Worm (Caenorhabditis elegans): ENCODE measurements around the gene F31D5.7.

The F31D5.7 gene

ce11 chrII:4182364-4182763 is 28.8 kb upstream of the F31D5.7 start, which contains the start of gene R03H10.11:
TSS of gene R03H10.11 (plus strand) at chrII:4182664.
- TF ChIP-seq zip-11 (GFP tag; IDR thresholded peaks at IDR 0.05) (no peak), F10B5.3 (tag; optimal IDR thresholded peaks at IDR 0.05) (no peak), mes-2 (tag; optimal IDR thresholded peaks at IDR 0.05; ENCODE audit: poor library complexity, severe bottlenecking) (no peak), spr-3 (GFP tag; optimal IDR thresholded peaks at IDR 0.05) (no peak), ZK337.2 (GFP tag; IDR thresholded peaks at IDR 0.05) (no peak), ces-1 (GFP tag; optimal IDR thresholded peaks at IDR 0.05) (no peak), lin-1 (GFP tag; IDR thresholded peaks at IDR 0.05) (no peak), ZK546.5 (tag; optimal IDR thresholded peaks at IDR 0.05) (no peak), tag-97 (GFP tag; IDR thresholded peaks at IDR 0.05) (no peak), egl-27 (tag; optimal IDR thresholded peaks at IDR 0.05) (no peak), dmd-6 (GFP tag; IDR thresholded peaks at IDR 0.05) (no peak), zag-1 (tag; optimal IDR thresholded peaks at IDR 0.05) (no peak), daf-19 (GFP tag; conservative IDR thresholded peaks at IDR 0.05) (no peak), nhr-6 (tag; optimal IDR thresholded peaks at IDR 0.05) (no peak), saeg-2 (GFP tag; IDR thresholded peaks at IDR 0.05) (no peak), lin-15B (tag; optimal IDR thresholded peaks at IDR 0.05) (no peak), Y75B8A.6 (GFP tag; IDR thresholded peaks at IDR 0.05) (no peak), php-3 (GFP tag; IDR thresholded peaks at IDR 0.05) (no peak), daf-16 (GFP tag; optimal IDR thresholded peaks at IDR 0.05) (no peak), daf-16 (tag; optimal IDR thresholded peaks at IDR 0.05) (no peak), nhr-42 (GFP tag; IDR thresholded peaks at IDR 0.05) (no peak)

ce11 chrII:4183979-4184378 is 27.2 kb upstream of the F31D5.7 start:
- TF ChIP-seq hmg-1.1 (GFP tag; IDR thresholded peaks at IDR 0.05), result 0 out of 2 replicates have a peak, but pooled peaks have one; percentile 22
- TF ChIP-seq nhr-28 (tag; optimal IDR thresholded peaks at IDR 0.05), result peak; percentile 8
- TF ChIP-seq daf-16 (GFP tag; optimal IDR thresholded peaks at IDR 0.05), result peak in 1 of 2 experiments; percentile 21
- TF ChIP-seq daf-16 (tag; optimal IDR thresholded peaks at IDR 0.05), result no peak
- no peak for TF ChIP-seq hif-1 (tag; optimal IDR thresholded peaks at IDR 0.05)

- TF ChIP-seq unc-39 (tag; optimal IDR thresholded peaks at IDR 0.05) (no peak), set-16 (GFP tag; IDR thresholded peaks at IDR 0.05) (0 out of 2 replicates have a peak, but pooled peaks have one; percentile 33)
These were observed 24.8 kb upstream of the F31D5.7 start, which contains the start of gene cpna-1 for ce11 chrII:4186364-4186763. TSS of gene cpna-1 (plus strand) at chrII:4186664.

DNA sequence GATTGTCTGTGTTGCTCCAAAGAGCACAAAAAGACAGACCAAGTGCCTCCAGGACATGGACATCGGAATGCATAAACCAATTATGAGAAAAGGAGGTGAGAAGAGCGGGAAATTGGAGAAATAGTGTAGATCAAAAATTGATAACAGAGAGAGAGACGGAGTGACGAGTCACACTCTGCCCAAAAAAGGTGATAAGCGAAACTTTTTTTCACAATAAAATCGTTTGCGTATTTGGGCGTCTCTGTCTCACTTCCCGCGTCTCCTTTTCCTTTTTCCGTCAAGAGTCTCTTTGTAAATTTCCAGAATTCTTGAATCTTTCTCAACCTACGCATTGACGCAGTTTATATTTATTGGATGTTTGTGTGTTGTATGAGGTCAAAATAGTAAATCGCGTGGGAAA is 17.1 kb upstream of the F31D5.7 start, which contains the start of gene mth-2:
Gene mth-2 (minus strand): TSS at position 188 of the 400 bp plus-strand sequence.
- TF ChIP-seq hlh-11 (tag; optimal IDR thresholded peaks at IDR 0.05) (peak; percentile 68), daf-16 (GFP tag; optimal IDR thresholded peaks at IDR 0.05) (no peak), daf-16 (tag; optimal IDR thresholded peaks at IDR 0.05) (peak; percentile 58), daf-12 (tag; optimal IDR thresholded peaks at IDR 0.05) (no peak), mxl-2 (GFP tag; conservative IDR thresholded peaks at IDR 0.05) (no peak), dmd-6 (GFP tag; IDR thresholded peaks at IDR 0.05) (peak; percentile 76), unc-62 (GFP tag; optimal IDR thresholded peaks at IDR 0.05 in 1 of 2) (peak in 1 of 2 experiments; percentile 43), unc-62 (tag; optimal IDR thresholded peaks at IDR 0.05) (no peak), nhr-111 (GFP tag; optimal IDR thresholded peaks at IDR 0.05) (no peak), nhr-41 (GFP tag; IDR thresholded peaks at IDR 0.05) (no peak), set-16 (GFP tag; IDR thresholded peaks at IDR 0.05) (no peak), tra-1 (GFP tag; IDR thresholded peaks at IDR 0.05) (peak; percentile 25; the same call in 1 of the 2 replicates), mes-2 (tag; optimal IDR thresholded peaks at IDR 0.05; ENCODE audit: poor library complexity, severe bottlenecking) (peak; percentile 18), dve-1 (tag; optimal IDR thresholded peaks at IDR 0.05; ENCODE audit: insufficient read depth) (peak; percentile 53), nhr-77 (tag; optimal IDR thresholded peaks at IDR 0.05) (peak; percentile 48), nhr-28 (tag; optimal IDR thresholded peaks at IDR 0.05) (peak; percentile 89), ZK337.2 (GFP tag; IDR thresholded peaks at IDR 0.05) (no peak), zag-1 (tag; optimal IDR thresholded peaks at IDR 0.05) (no peak), zfp-3 (GFP tag; conservative IDR thresholded peaks at IDR 0.05) (no peak), pqm-1 (tag; optimal IDR thresholded peaks at IDR 0.05) (peak; percentile 77), daf-8 (GFP tag; IDR thresholded peaks at IDR 0.05) (no peak)

Data from whole organism, L4 larva.